Fruit fly (Drosophila melanogaster): ENCODE results near the gene ppk27.
A peak's percentile ranks its signal among the peaks of the same experiment; 100 is the strongest.

DNA sequence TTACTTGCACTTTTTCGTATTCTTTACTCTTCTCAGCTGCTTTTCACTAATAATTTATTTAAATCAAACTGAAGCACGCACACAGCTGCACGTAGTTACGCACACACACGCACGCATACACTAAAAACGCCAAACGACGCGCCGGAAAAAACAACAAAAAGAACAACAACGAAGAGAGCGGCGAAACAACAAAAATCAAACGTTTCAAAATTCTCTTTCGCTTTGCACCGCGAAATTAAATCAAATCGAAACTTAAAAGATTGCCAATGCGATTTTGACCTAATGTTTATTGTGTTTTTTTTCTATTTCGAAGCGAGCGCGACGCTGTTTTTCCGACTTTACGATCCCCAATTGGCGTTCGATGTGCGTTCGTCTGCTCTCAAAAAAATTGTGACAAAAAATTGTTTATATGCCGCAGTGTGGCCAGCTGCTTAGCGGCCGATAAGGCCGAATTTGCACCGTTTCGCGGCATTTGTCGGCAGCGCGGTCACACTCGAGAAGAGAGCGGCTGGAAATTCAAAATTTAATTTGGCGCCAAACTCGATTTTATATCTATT lies 32.7 kb upstream of the ppk27 start:
- TF ChIP-seq CTCF (optimal IDR thresholded peaks at IDR 0.05) (peak in 1 of 2 experiments; percentile 37), CG8478 (optimal IDR thresholded peaks at IDR 0.05) (no peak)

Data from S2 (cell line).